Worm (Caenorhabditis elegans): Measurements from ENCODE around the gene B0303.11.

B0303.11 gene

DNA sequence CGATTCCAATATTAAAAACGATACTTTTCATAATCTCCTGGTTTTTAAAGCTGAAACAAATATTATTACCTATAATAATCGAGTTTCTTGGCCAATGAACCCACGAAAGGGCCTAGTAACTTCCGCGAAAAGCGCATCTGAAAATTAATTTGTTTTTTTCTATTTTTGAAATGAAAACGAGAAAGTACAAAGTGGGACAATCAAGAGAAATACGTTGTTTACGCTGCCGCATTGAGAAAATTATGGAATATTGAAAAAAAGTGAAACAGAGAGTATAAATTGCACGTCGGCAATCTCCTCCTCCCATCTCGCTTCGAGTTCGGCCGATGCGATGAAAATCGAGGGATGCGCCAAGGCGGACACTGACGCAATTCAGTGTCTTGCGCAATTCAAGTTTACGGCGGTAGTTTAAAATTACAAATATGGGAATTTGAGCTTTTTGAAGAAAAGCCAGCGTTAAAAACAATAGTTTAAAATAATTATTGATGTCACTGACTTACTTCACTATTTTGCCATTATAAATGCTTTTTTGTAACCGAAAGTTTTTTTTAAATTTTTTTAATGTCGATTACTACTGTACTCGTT lies 31.2 kb upstream of the B0303.11 start, which contains the start of gene pdhk-2 (continued):
- TF ChIP-seq nhr-20 (tag; optimal IDR thresholded peaks at IDR 0.05) = peak; percentile 96
- peak; percentile 94 for TF ChIP-seq lin-39 (tag; optimal IDR thresholded peaks at IDR 0.05)
- peak; percentile 93 to 97 (median 94) for TF ChIP-seq ceh-82 (tag; optimal IDR thresholded peaks at IDR 0.05)
- no peak for TF ChIP-seq Y116A8C.19 (tag; optimal IDR thresholded peaks at IDR 0.05; ENCODE audit: borderline replicate concordance)
- peak; percentile 98 for TF ChIP-seq nhr-71 (tag; optimal IDR thresholded peaks at IDR 0.05)
- TF ChIP-seq dpl-1 (GFP tag; optimal IDR thresholded peaks at IDR 0.05) = peak; percentile 99 to 100 (median 99)
- peak; percentile 63 for TF ChIP-seq aha-1 (tag; optimal IDR thresholded peaks at IDR 0.05)
- peak; percentile 97 for TF ChIP-seq nhr-90 (tag; optimal IDR thresholded peaks at IDR 0.05; ENCODE audit: poor library complexity)
- peak; percentile 93 for TF ChIP-seq fkh-10 (GFP tag; optimal IDR thresholded peaks at IDR 0.05)
- peak; percentile 74 for TF ChIP-seq ama-1 (optimal IDR thresholded peaks at IDR 0.05)
- peak; percentile 95 for TF ChIP-seq nhr-19 (GFP tag; conservative IDR thresholded peaks at IDR 0.05)
- peak; percentile 85 for TF ChIP-seq elt-2 (tag; optimal IDR thresholded peaks at IDR 0.05)
- peak; percentile 96 for TF ChIP-seq snu-23 (GFP tag; optimal IDR thresholded peaks at IDR 0.05)
- peak; percentile 71 for TF ChIP-seq skn-1 (tag; optimal IDR thresholded peaks at IDR 0.05)
- peak; percentile 92 for TF ChIP-seq lin-13 (GFP tag; optimal IDR thresholded peaks at IDR 0.05)
- TF ChIP-seq elt-3 (tag; optimal IDR thresholded peaks at IDR 0.05) = peak in 3 of 6 experiments; percentile 35 to 89 (median 88)
- TF ChIP-seq fos-1 (tag; optimal IDR thresholded peaks at IDR 0.05) = peak; percentile 86
- peak; percentile 89 for TF ChIP-seq ceh-8 (GFP tag; optimal IDR thresholded peaks at IDR 0.05)
- TF ChIP-seq lin-15B (tag; optimal IDR thresholded peaks at IDR 0.05) = peak; percentile 90
- TF ChIP-seq nhr-77 (tag; optimal IDR thresholded peaks at IDR 0.05) = peak; percentile 85
- TF ChIP-seq mdl-1 (tag; optimal IDR thresholded peaks at IDR 0.05) = peak in 1 of 2 experiments; percentile 85
- peak; percentile 97 for TF ChIP-seq nhr-47 (tag; optimal IDR thresholded peaks at IDR 0.05)
- TF ChIP-seq sptf-1 (tag; optimal IDR thresholded peaks at IDR 0.05) = no peak
- TF ChIP-seq C34B4.2 (tag; optimal IDR thresholded peaks at IDR 0.05) = peak; percentile 49
- peak; percentile 88 for TF ChIP-seq ztf-4 (tag; optimal IDR thresholded peaks at IDR 0.05)
- TF ChIP-seq blmp-1 (tag; optimal IDR thresholded peaks at IDR 0.05) = peak; percentile 80
- TF ChIP-seq mep-1 (tag; optimal IDR thresholded peaks at IDR 0.05) = peak; percentile 98
- no peak for TF ChIP-seq nhr-12 (tag; optimal IDR thresholded peaks at IDR 0.05)
- TF ChIP-seq xbp-1 (tag; optimal IDR thresholded peaks at IDR 0.05) = peak; percentile 93
- TF ChIP-seq pax-3 (tag; optimal IDR thresholded peaks at IDR 0.05) = peak; percentile 91
- peak; percentile 91 for TF ChIP-seq sup-37 (GFP tag; optimal IDR thresholded peaks at IDR 0.05)
- TF ChIP-seq unc-130 (tag; optimal IDR thresholded peaks at IDR 0.05) = peak; percentile 80
- TF ChIP-seq C04F5.9 (tag; optimal IDR thresholded peaks at IDR 0.05) = peak; percentile 94
- peak; percentile 92 for TF ChIP-seq irx-1 (tag; optimal IDR thresholded peaks at IDR 0.05)
- peak; percentile 98 for TF ChIP-seq grh-1 (GFP tag; IDR thresholded peaks at IDR 0.05)
- peak; percentile 82 for TF ChIP-seq lir-3 (tag; optimal IDR thresholded peaks at IDR 0.05; ENCODE audit: poor library complexity)
- no peak for TF ChIP-seq hlh-4 (tag; optimal IDR thresholded peaks at IDR 0.05)
- TF ChIP-seq zag-1 (tag; optimal IDR thresholded peaks at IDR 0.05) = peak; percentile 82
- peak; percentile 97 to 100 for TF ChIP-seq efl-1 (optimal IDR thresholded peaks at IDR 0.05)
- peak; percentile 99 to 100 for TF ChIP-seq efl-1 (GFP tag; optimal IDR thresholded peaks at IDR 0.05 in 1 of 2)
- peak; percentile 95 for TF ChIP-seq lin-14 (GFP tag; optimal IDR thresholded peaks at IDR 0.05)
- TF ChIP-seq nhr-28 (tag; optimal IDR thresholded peaks at IDR 0.05) = no peak
- peak; percentile 47; the same call in 1 of the 2 replicates for TF ChIP-seq unc-98 (GFP tag; IDR thresholded peaks at IDR 0.05)
- peak; percentile 87 for TF ChIP-seq jun-1 (tag; optimal IDR thresholded peaks at IDR 0.05)
- no peak for TF ChIP-seq alr-1 (tag; optimal IDR thresholded peaks at IDR 0.05; ENCODE audit: borderline replicate concordance)
- TF ChIP-seq swsn-7 (tag; optimal IDR thresholded peaks at IDR 0.05) = peak; percentile 96
- peak; percentile 97 for TF ChIP-seq C16A3.4 (tag; optimal IDR thresholded peaks at IDR 0.05)
- no peak for TF ChIP-seq hlh-17 (GFP tag; optimal IDR thresholded peaks at IDR 0.05; ENCODE audit: borderline replicate concordance)
- TF ChIP-seq nhr-85 (tag) = peak; percentile 98
- TF ChIP-seq unc-30 (tag; optimal IDR thresholded peaks at IDR 0.05) = no peak

Measured in whole organism, L1 larva.